Fruit fly (Drosophila melanogaster) whole organism, prepupa: ENCODE data around the gene E5.

Source experiments
- Blimp-1 ChIP-seq: fragments of 200-800 bp; sonication (Bioruptor generic); optimal IDR thresholded peaks from 3 replicates; lab custom pipeline; 2017; ENCODE audit warnings: missing biosample characterization, missing genetic modification characterization, mild to moderate bottlenecking, moderate library complexity, missing genetic modification reagents
- CG16779 ChIP-seq: fragments of 200-800 bp; sonication (Bioruptor generic); optimal IDR thresholded peaks from 3 replicates; lab custom pipeline; 2017; ENCODE audit warnings: missing biosample characterization, mild to moderate bottlenecking, missing genetic modification characterization
- CG3919 ChIP-seq: fragments of 200-800 bp; sonication (Bioruptor generic); optimal IDR thresholded peaks from 3 replicates; lab custom pipeline; 2016; ENCODE audit warnings: missing biosample characterization, missing genetic modification characterization
- CG7368 ChIP-seq: fragments of 200-800 bp; sonication (Bioruptor generic); optimal IDR thresholded peaks from 3 replicates; lab custom pipeline; 2016; ENCODE audit warnings: missing biosample characterization, missing genetic modification characterization
- CG8119 ChIP-seq: fragments of 200-800 bp; sonication (Bioruptor generic); IDR thresholded peaks from 3 replicates; pipeline ENCODE4 v1.3.6; 2022; ENCODE audit warnings: missing biosample characterization, missing genetic modification characterization
- CG8319 ChIP-seq: fragments of 200-800 bp; sonication (Bioruptor generic); optimal IDR thresholded peaks from 3 replicates; lab custom pipeline; 2016; ENCODE audit warnings: missing biosample characterization, missing genetic modification characterization
- Eip75B ChIP-seq: fragments of 200-800 bp; sonication (Bioruptor generic); optimal IDR thresholded peaks from 3 replicates; lab custom pipeline; 2016; ENCODE audit warnings: missing biosample characterization, missing genetic modification characterization
- Eip93F ChIP-seq: fragments of 200-800 bp; sonication (Bioruptor generic); optimal IDR thresholded peaks from 2 replicates; lab custom pipeline; 2016; ENCODE audit warnings: missing biosample characterization, mild to moderate bottlenecking, missing genetic modification characterization
- Hr39 ChIP-seq: fragments of 200-800 bp; sonication (Bioruptor generic); optimal IDR thresholded peaks from 2 replicates; lab custom pipeline; 2016; ENCODE audit warnings: missing biosample characterization, missing genetic modification characterization
- Lpt ChIP-seq: fragments of 200-800 bp; sonication (Bioruptor generic); optimal IDR thresholded peaks from 3 replicates; lab custom pipeline; 2016; ENCODE audit warnings: missing biosample characterization, missing genetic modification characterization
- Sox15 ChIP-seq: fragments of 200-800 bp; sonication (Bioruptor generic); optimal IDR thresholded peaks from 3 replicates; lab custom pipeline; 2016; ENCODE audit warnings: missing biosample characterization, missing genetic modification characterization
- esn ChIP-seq: fragments of 200-800 bp; sonication (Bioruptor generic); optimal IDR thresholded peaks from 2 replicates; lab custom pipeline; 2016; ENCODE audit warnings: missing biosample characterization, mild to moderate bottlenecking, missing genetic modification characterization, moderate library complexity
- fkh ChIP-seq: fragments of 200-800 bp; sonication (Bioruptor generic); optimal IDR thresholded peaks from 3 replicates; lab custom pipeline; 2017; ENCODE audit warnings: missing biosample characterization, mild to moderate bottlenecking, missing genetic modification characterization, moderate library complexity
- net ChIP-seq: fragments of 200-800 bp; sonication (Bioruptor generic); optimal IDR thresholded peaks from 3 replicates; lab custom pipeline; 2016; ENCODE audit warnings: missing biosample characterization, missing genetic modification characterization

- TF ChIP-seq Hr39 (GFP tag; lab: Kevin White, UChicago) (no peak), CG3919 (GFP tag; lab: Kevin White, UChicago) (peak; percentile 11), Sox15 (no peak), CG7368 (no peak), Eip75B (GFP tag; lab: Kevin White, UChicago) (no peak), fkh (no peak), net (GFP tag; lab: Kevin White, UChicago) (no peak), CG8119 (GFP tag; lab: Robert Waterston, UW) (0 out of 3 replicates have a peak, but pooled peaks have one; percentile 13), CG16779 (no peak), Blimp-1 (no peak), CG8319 (no peak), Eip93F (GFP tag; lab: Kevin White, UChicago) (no peak), esn (no peak), Lpt (no peak)
Measured at dm6 chr3R:13883388-13883787, 8.7 kb upstream of the E5 start.
